Worm (Caenorhabditis elegans): ENCODE results near the gene C33E10.1.

C33E10.1 gene

DNA sequence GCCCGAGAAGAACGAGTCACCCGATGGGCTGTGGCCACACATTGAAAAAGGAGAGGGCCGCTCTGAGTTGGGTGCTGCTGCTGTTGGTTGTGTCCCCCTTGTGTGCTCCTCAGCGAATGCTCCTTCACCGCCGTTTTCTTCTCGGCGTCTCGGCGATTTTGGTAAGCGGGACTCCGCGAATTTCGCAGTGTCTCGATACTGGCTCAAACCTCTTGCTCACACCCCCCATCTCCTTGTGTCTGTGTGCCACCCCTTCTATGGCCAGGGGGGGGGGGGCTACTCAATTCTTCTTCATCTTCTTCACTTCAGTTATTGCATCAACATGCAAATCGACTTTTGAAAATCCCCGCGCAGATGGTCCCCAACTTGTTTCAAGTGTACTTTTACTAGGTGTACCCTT is 9.9 kb downstream of the C33E10.1 start (continued):
- TF ChIP-seq hlh-30 (tag; optimal IDR thresholded peaks at IDR 0.05; ENCODE audit: insufficient read depth) (peak; percentile 32), set-16 (GFP tag; IDR thresholded peaks at IDR 0.05) (peak; percentile 90)

DNA sequence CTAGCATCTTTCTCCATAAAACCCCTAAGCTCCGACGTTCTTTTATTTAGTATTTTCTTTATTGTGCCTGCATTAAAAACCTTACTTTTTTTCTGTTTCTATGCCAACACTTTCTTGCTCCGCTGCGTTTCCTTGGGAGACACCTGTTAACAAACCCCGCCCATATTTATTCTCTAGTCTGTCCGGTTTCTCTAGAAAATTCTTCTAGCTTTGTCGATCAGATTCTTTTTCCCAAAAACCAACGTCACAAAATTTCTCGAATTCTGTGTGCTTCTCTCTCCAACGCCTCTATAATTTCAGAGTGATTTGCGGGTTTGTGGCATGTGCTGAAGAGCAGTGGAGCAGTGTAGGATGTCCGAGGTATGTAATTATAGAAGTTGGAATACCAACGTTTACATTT is 13.3 kb downstream of the C33E10.1 start, which contains the start of gene ptr-5:
ptr-5 (plus strand) TSS at position 301 of the 400 bp plus-strand sequence.
- TF ChIP-seq unc-62 (GFP tag; optimal IDR thresholded peaks at IDR 0.05 in 1 of 2), result peak in 1 of 2 experiments; percentile 20
- TF ChIP-seq unc-62 (tag; optimal IDR thresholded peaks at IDR 0.05), result no peak
- TF ChIP-seq fos-1 (tag; optimal IDR thresholded peaks at IDR 0.05), result no peak

DNA sequence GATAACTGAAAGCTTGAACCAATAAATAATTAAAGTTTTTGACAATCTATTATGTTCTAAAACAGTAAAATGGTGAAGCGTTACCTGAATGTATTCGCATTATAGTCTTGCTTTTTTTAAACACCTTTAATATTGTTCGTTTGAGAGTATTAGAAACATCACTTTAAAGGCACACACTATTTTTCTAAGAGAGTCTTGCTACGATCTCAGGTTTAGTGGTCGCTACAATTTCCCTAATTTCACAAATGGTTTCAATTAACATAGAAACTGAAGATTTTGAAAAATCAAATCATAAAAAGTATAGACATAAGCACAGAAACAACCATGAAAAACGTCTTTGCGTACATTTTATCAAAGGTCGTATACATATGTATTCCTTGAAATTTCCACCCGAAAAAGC is 15.6 kb downstream of the C33E10.1 start:
- TF ChIP-seq lin-29 (GFP tag; IDR thresholded peaks at IDR 0.05) (no peak), unc-62 (GFP tag; optimal IDR thresholded peaks at IDR 0.05 in 1 of 2) (peak in 1 of 2 experiments; percentile 68), unc-62 (tag; optimal IDR thresholded peaks at IDR 0.05) (no peak)

DNA sequence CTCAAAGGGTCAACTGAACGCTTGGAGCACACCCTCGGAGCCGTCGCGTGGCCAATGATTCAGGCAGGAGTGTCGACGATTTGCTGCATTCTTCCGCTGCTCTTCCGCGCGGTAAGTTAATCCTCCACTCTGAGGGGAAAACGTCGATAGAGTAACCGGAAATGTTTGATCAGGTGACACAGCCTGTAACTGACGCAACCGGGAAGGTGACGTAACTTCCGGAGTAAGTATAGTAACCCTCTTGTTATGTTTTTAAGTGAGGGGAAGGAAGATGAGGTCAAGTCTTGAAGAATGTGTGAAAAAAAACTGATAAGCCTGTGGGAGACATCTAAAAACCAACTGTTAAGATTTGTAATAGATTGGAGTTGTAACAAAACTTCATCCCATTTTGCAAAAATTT is 19.9 kb downstream of the C33E10.1 start:
- TF ChIP-seq spr-3 (GFP tag; optimal IDR thresholded peaks at IDR 0.05) (no peak), pha-4 (GFP tag; IDR thresholded peaks at IDR 0.05) (no peak), pha-4 (tag; optimal IDR thresholded peaks at IDR 0.05) (no peak), rbr-2 (tag; optimal IDR thresholded peaks at IDR 0.05) (no peak), aha-1 (tag) (no peak), arid-1 (GFP tag; conservative IDR thresholded peaks at IDR 0.05) (no peak), ceh-20 (GFP tag; IDR thresholded peaks at IDR 0.05) (no peak)

DNA sequence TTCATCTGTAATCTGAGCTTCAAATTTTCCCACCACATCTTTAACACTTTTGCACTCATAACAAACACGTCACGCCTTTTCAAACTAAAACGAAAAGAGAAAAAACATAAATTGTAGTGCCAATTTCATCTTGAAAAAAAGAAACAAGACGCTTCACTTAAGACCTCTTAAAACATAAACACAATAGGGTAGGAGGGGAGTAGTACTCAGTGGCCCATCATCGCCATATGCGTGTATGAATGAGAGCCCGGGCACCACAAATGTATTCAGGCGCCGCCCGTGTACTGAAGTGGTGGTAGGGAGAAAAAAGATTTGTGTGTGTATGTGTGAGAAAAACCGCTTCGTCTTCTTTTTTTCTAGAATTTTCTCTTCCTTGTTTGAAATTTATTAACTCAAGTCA is 22.2 kb downstream of the C33E10.1 start:
- no peak for TF ChIP-seq daf-19 (GFP tag; conservative IDR thresholded peaks at IDR 0.05)
- no peak for TF ChIP-seq fos-1 (tag; optimal IDR thresholded peaks at IDR 0.05)
- TF ChIP-seq gei-8 (GFP tag; optimal IDR thresholded peaks at IDR 0.05), result no peak

DNA sequence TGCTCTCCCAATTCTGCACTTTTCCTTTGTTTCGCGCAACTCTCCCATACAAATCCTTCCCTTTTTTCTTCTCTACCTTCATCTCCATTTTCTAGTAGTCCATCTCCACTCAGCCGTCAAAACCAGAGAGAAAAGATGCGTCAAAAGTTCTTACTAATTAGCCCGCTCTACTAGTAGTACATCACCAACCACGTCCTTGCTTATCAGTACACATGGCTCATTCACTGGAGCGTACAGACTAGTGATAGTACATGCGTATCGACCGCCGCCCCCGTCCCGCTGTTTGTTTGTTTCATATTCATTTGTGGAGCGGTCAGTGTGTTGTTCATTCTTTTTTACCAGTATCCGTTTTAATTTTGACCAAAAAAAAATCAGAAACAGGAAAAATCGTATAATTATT is 24.1 kb downstream of the C33E10.1 start:
- TF ChIP-seq zip-2 (tag; optimal IDR thresholded peaks at IDR 0.05) (no peak), aha-1 (tag) (peak; percentile 63), madf-9 (GFP tag; conservative IDR thresholded peaks at IDR 0.05) (no peak), daf-16 (GFP tag; optimal IDR thresholded peaks at IDR 0.05) (no peak), daf-16 (tag; optimal IDR thresholded peaks at IDR 0.05) (peak; percentile 45), hlh-11 (tag; optimal IDR thresholded peaks at IDR 0.05) (peak; percentile 29), pqm-1 (tag; optimal IDR thresholded peaks at IDR 0.05) (peak; percentile 40), mxl-3 (GFP tag; optimal IDR thresholded peaks at IDR 0.05) (peak; percentile 38)

DNA sequence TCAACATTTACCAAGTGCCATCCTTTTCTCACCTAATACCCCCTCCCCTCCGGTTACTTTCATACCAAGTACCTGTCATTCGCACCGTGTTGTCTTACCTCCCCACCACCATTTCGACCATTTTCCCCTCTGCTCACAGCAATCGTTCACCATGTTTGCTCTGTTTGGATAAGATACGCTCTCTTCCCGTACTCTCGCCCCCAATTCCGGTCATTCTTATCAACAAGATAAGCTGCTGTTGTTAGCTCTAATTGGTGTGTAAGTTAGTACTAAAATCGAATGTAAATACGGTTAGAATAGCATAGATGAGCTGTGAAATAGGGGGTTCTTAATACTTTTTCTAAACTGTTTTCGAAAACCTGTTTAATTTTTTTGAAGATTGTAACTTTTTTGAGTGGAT is 25.6 kb downstream of the C33E10.1 start:
- TF ChIP-seq nhr-102 (tag; optimal IDR thresholded peaks at IDR 0.05), result no peak
- TF ChIP-seq dve-1 (tag; optimal IDR thresholded peaks at IDR 0.05; ENCODE audit: insufficient read depth), result peak; percentile 1
- no peak for TF ChIP-seq ztf-7 (tag; optimal IDR thresholded peaks at IDR 0.05)
- peak in 1 of 2 experiments; percentile 38 for TF ChIP-seq unc-62 (GFP tag; optimal IDR thresholded peaks at IDR 0.05 in 1 of 2)
- TF ChIP-seq unc-62 (tag; optimal IDR thresholded peaks at IDR 0.05), result no peak
- TF ChIP-seq nhr-41 (GFP tag; IDR thresholded peaks at IDR 0.05), result no peak
- no peak for TF ChIP-seq daf-16 (GFP tag; optimal IDR thresholded peaks at IDR 0.05)
- peak; percentile 54 for TF ChIP-seq daf-16 (tag; optimal IDR thresholded peaks at IDR 0.05)
- TF ChIP-seq nhr-11 (tag; optimal IDR thresholded peaks at IDR 0.05), result no peak

DNA sequence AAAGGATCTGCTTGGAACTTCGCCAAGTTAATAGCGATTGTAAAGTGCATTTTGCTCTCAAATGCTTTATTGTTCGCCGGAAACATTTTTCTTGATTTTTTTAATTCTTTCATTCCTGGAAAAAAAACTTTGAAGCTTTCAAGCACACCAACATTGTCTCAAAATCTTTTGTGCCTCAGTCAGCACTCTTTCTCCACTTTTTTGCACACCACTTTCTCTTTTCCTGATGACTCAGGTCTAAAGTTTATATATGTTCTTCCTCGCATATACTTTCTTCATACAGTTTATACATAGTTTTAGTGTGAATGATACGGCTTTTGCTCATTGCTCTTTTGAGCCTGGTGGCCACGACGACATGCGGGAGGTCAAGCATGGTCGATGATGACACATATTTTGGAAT is 28.7 kb downstream of the C33E10.1 start, which contains the start of gene C53C11.5:
C53C11.5 (plus strand) TSS at position 301 of the 400 bp plus-strand sequence.
- TF ChIP-seq madf-9 (GFP tag; conservative IDR thresholded peaks at IDR 0.05) (no peak), nhr-111 (GFP tag; optimal IDR thresholded peaks at IDR 0.05) (no peak), mdl-1 (tag; optimal IDR thresholded peaks at IDR 0.05) (no peak), nhr-77 (tag; optimal IDR thresholded peaks at IDR 0.05) (no peak), F49E8.2 (tag; optimal IDR thresholded peaks at IDR 0.05; ENCODE audit: borderline replicate concordance) (no peak), unc-39 (tag; optimal IDR thresholded peaks at IDR 0.05) (no peak), nhr-25 (tag; optimal IDR thresholded peaks at IDR 0.05; ENCODE audit: borderline replicate concordance, insufficient read depth) (no peak)

Data from whole organism, L4 larva.